Worm (Caenorhabditis elegans) whole organism, young adult: ENCODE measurements around the gene col-90.

Experiments used
- F52B5.7 ChIP-seq: sonication (generic microtip); optimal IDR thresholded peaks from 2 replicates; lab custom pipeline; 2016; ENCODE audit warnings: mild to moderate bottlenecking, missing genetic modification characterization, missing compliant biosample characterization
- hmg-1.2 ChIP-seq: fragments of 200-800 bp; sonication (Bioruptor generic); IDR thresholded peaks from 2 replicates; pipeline ENCODE4 v1.3.6; 2022; ENCODE audit warnings: missing genetic modification reagents, missing genetic modification characterization, missing compliant biosample characterization
- snpc-1.1 ChIP-seq: sonication (generic microtip); optimal IDR thresholded peaks from 2 replicates; lab custom pipeline; 2017; ENCODE audit warnings: missing genetic modification characterization, mild to moderate bottlenecking, missing compliant biosample characterization, antibody characterized with exemption, moderate library complexity, missing genotype, missing genetic modification reagents; ENCODE audit not compliant: insufficient read depth
- snpc-4 ChIP-seq, 5 experiments: fragments of 150-350 bp in 1 of 5; sonication (generic microtip) in 4 of 5; optimal IDR thresholded peaks; 2 replicates each; lab custom pipeline; 2014 to 2018; ENCODE audit warnings: missing genetic modification characterization in 5 of 5, missing biosample characterization in 3 of 5, antibody characterized with exemption in 2 of 5, mild to moderate bottlenecking in 2 of 5, missing compliant biosample characterization in 2 of 5, missing genotype in 2 of 5, moderate library complexity in 2 of 5, missing genetic modification reagents in 1 of 5

Gene col-90

DNA sequence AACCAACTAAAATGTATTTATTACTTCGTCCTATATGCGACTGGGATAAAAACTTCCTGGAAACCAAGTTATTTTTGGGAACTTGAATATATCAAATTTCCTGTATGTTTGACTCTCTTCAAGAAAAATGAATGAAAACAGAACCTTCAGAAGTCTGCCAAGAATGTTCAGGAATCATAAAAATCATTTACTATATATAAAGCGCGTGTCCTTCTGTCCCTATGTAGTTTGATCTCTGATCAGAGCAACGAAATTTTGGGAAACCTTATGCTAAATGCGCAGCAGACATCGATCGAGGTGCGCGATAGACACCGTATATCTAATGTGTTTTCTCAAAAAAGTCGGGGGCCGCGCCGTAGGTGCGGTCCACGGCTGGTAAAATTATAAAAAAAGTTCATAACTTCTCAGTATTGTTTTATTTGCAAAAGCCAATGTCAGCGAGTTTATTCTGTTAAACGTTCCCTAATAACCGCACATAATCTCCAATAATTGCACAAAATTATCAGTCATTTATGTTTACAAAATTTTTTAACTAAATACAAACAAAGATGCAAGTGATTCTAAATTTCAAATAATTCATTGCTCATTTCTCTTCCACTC lies 48.9 kb downstream of the col-90 start:
- TF ChIP-seq F52B5.7 (tag; lab: Kevin White, UChicago) (no peak), snpc-4 (GFP tag; optimal IDR thresholded peaks at IDR 0.05; lab: Kevin White, UChicago) (no peak), snpc-4 (tag; optimal IDR thresholded peaks at IDR 0.05; lab: Kevin White, UChicago) (peak in 2 of 4 experiments; percentile 77 to 89), snpc-1.1 (peak; percentile 61), hmg-1.2 (GFP tag; lab: Robert Waterston, UW) (peak; percentile 48; the same call in 1 of the 2 replicates)
- TF ChIP-seq, all 124 proteins: peak for 3
